Fruit fly (Drosophila melanogaster) whole organism, wandering third instar larva: ENCODE results near the gene Or10a.

ENCODE experiments used
- CG32264 ChIP-seq: fragments of 200-800 bp; sonication (Bioruptor generic); optimal IDR thresholded peaks from 2 replicates; lab custom pipeline; 2016; ENCODE audit warnings: missing biosample characterization, missing genetic modification characterization
- CG9705 ChIP-seq: fragments of 200-800 bp; sonication (Bioruptor generic); optimal IDR thresholded peaks from 2 replicates; lab custom pipeline; 2018; ENCODE audit warnings: missing biosample characterization, mild to moderate bottlenecking, missing genetic modification characterization
- GATAd ChIP-seq: sonication (Bioruptor generic); optimal IDR thresholded peaks from 2 replicates; lab custom pipeline; 2016; ENCODE audit warnings: missing biosample characterization, missing genetic modification characterization
- Hnf4 ChIP-seq: fragments of 200-800 bp; sonication (Bioruptor generic); optimal IDR thresholded peaks from 2 replicates; lab custom pipeline; 2016; ENCODE audit warnings: missing biosample characterization, mild to moderate bottlenecking, missing genetic modification characterization
- Hr78 ChIP-seq: fragments of >200 bp; optimal IDR thresholded peaks from 2 replicates; lab custom pipeline; 2017; ENCODE audit warnings: missing biosample characterization, missing genetic modification characterization
- Hr83 ChIP-seq: fragments of 200-300 bp; sonication (Bioruptor generic); optimal IDR thresholded peaks from 2 replicates; lab custom pipeline; 2016; ENCODE audit warnings: missing biosample characterization, mild to moderate bottlenecking, missing genetic modification characterization, moderate library complexity; ENCODE audit not compliant: poor library complexity, severe bottlenecking
- Jra ChIP-seq: sonication (Bioruptor generic); optimal IDR thresholded peaks from 2 replicates; lab custom pipeline; 2016; ENCODE audit warnings: missing biosample characterization, missing genetic modification characterization
- Myc ChIP-seq: fragments of >200 bp; optimal IDR thresholded peaks from 2 replicates; lab custom pipeline; 2017
- N ChIP-seq: fragments of >200 bp; optimal IDR thresholded peaks from 2 replicates; lab custom pipeline; 2018; ENCODE audit warnings: missing biosample characterization, missing external identifiers, missing genetic modification characterization
- Rel ChIP-seq, 2 experiments: fragments of 200-800 bp; sonication (Bioruptor generic) in 1 of 2; optimal IDR thresholded peaks; 2 replicates in 1 of 2; 3 replicates in 1 of 2; lab custom pipeline; 2016 to 2019; ENCODE audit warnings: mild to moderate bottlenecking in 2 of 2, missing biosample characterization in 2 of 2, missing genetic modification characterization in 2 of 2, moderate library complexity in 1 of 2
- Vsx2 ChIP-seq: fragments of 200-300, 225-300 bp; sonication (Bioruptor generic); optimal IDR thresholded peaks from 2 replicates; lab custom pipeline; 2018; ENCODE audit warnings: missing biosample characterization, missing genetic modification characterization; ENCODE audit not compliant: partially characterized antibody
- br ChIP-seq: fragments of 200-800 bp; sonication (Bioruptor generic); optimal IDR thresholded peaks from 2 replicates; lab custom pipeline; 2016; ENCODE audit warnings: missing biosample characterization, missing genetic modification characterization
- brk ChIP-seq: fragments of 200-800 bp; sonication (Bioruptor generic); optimal IDR thresholded peaks from 2 replicates; lab custom pipeline; 2016; ENCODE audit warnings: missing biosample characterization, mild to moderate bottlenecking, missing genetic modification characterization
- dsf ChIP-seq: sonication (Bioruptor generic); optimal IDR thresholded peaks from 2 replicates; lab custom pipeline; 2016; ENCODE audit warnings: missing biosample characterization, missing genetic modification characterization, borderline replicate concordance
- ey ChIP-seq: fragments of 200-800 bp; sonication (Bioruptor generic); optimal IDR thresholded peaks from 2 replicates; lab custom pipeline; 2016; ENCODE audit warnings: missing biosample characterization, missing genetic modification characterization
- lola ChIP-seq: fragments of >200 bp; optimal IDR thresholded peaks from 2 replicates; lab custom pipeline; 2017; ENCODE audit warnings: missing biosample characterization, missing genetic modification characterization
- rgr ChIP-seq: fragments of 200-800 bp; sonication (Bioruptor generic); optimal IDR thresholded peaks from 3 replicates; lab custom pipeline; 2016; ENCODE audit warnings: missing biosample characterization, mild to moderate bottlenecking, missing genetic modification characterization
- sage ChIP-seq: fragments of 200-800 bp; sonication (Bioruptor generic); optimal IDR thresholded peaks from 2 replicates; lab custom pipeline; 2016; ENCODE audit warnings: missing biosample characterization, mild to moderate bottlenecking, missing genetic modification characterization
- sv ChIP-seq: fragments of 200-800 bp; sonication (Bioruptor generic); optimal IDR thresholded peaks from 3 replicates; lab custom pipeline; 2016; ENCODE audit warnings: missing biosample characterization, missing genetic modification characterization
- usp ChIP-seq: fragments of >200 bp; optimal IDR thresholded peaks from 2 replicates; lab custom pipeline; 2017; ENCODE audit warnings: missing biosample characterization, missing genetic modification characterization

The Or10a gene

DNA sequence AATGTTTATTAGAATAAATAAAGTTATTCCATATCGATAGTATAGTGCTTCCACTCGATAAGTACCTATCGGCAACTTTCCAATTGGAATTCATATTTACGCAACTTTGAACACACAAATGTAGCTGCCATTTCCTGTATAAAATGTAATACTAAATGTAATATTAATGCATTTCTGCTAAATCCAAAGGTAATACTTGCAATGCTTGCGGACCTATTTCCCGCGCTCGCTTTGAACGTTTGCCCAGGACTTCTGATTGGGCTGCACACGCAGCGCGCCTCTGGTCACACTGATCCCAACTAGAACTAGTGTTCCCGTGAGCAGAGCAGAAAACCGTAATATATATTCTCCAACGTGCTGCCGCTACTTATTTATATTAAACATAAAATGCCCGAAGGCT is 47.8 kb downstream of the Or10a start, which contains the start of gene dlg1:
Gene dlg1 (plus strand): TSS at position 292 of the 400 bp plus-strand sequence.
- no peak for TF ChIP-seq Jra (GFP tag; lab: Kevin White, UChicago)
- TF ChIP-seq Hr83 (GFP tag; lab: Kevin White, UChicago), result no peak
- TF ChIP-seq GATAd (GFP tag; lab: Kevin White, UChicago), result no peak
- TF ChIP-seq br (GFP tag; lab: Kevin White, UChicago), result no peak
- TF ChIP-seq sv (GFP tag; lab: Kevin White, UChicago), result no peak
- no peak for TF ChIP-seq Hnf4 (GFP tag; lab: Kevin White, UChicago)
- no peak for TF ChIP-seq sage
- TF ChIP-seq Vsx2 (GFP tag; lab: Kevin White, UChicago), result no peak
- no peak for TF ChIP-seq usp (GFP tag; lab: Kevin White, UChicago)
- TF ChIP-seq rgr (GFP tag; lab: Kevin White, UChicago), result no peak
- TF ChIP-seq dsf, result no peak
- TF ChIP-seq Myc (lab: Kevin White, UChicago), result no peak
- TF ChIP-seq Hr78 (GFP tag; lab: Kevin White, UChicago), result no peak
- TF ChIP-seq lola (GFP tag; lab: Kevin White, UChicago), result no peak
- TF ChIP-seq CG32264 (GFP tag; lab: Kevin White, UChicago), result no peak
- TF ChIP-seq ey, result no peak
- TF ChIP-seq CG9705, result no peak
- no peak for TF ChIP-seq brk (GFP tag; lab: Kevin White, UChicago)

DNA sequence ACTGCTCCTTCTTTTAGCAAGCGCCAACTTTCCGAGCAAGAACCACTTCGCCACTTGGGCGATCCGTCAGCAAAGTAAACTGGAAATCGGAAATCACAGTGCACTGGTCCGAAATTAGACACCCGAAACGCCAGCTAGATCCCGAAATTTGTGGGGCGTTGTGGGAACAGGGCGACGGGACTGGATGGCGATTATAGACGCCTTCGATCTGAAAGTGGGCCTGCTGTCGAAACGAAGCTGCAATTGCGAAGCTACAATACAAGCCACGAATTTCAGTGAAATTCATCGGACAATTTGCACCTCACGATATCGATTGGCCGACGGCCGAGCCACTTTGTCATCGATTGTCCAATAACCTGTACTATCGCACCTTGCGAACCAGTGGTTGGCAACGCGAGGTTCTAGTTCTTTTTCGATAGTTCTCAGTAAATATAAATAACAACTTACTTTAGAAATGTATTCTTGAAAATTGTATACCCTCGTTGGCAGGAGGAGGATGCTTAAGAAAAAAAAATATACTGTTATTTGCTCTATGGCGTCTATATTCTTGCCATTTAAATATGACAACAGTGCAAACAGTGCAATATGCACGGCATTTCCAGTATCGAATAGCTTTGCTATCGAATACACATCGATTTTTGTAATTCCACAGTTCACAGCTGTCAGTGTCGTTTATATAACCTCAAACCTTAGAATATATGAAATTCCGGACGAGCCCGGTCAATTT is 49.3 kb downstream of the Or10a start, which contains the start of the genes hop and Tim8:
Gene hop (minus strand): TSS at position 316 of the 727 bp plus-strand sequence.
Gene Tim8 (plus strand): TSS at position 663 of the 727 bp plus-strand sequence.
- TF ChIP-seq N (GFP tag; lab: Kevin White, UChicago), result no peak
- TF ChIP-seq Jra (GFP tag; lab: Kevin White, UChicago), result peak; percentile 12
- no peak for TF ChIP-seq Rel (GFP tag; optimal IDR thresholded peaks at IDR 0.05; lab: Kevin White, UChicago)
- peak; percentile 14 for TF ChIP-seq Rel (tag; optimal IDR thresholded peaks at IDR 0.05; lab: Kevin White, UChicago)
- TF ChIP-seq Myc (lab: Kevin White, UChicago), result peak; percentile 69
- TF ChIP-seq sv (GFP tag; lab: Kevin White, UChicago), result no peak
